Fruit fly (Drosophila melanogaster) whole organism, wandering third instar larva: Measurements from ENCODE around the gene CG1998.

Experiments
- Abd-B ChIP-seq: fragments of >200 bp; optimal IDR thresholded peaks from 2 replicates; lab custom pipeline; 2017; ENCODE audit warnings: missing biosample characterization, missing genetic modification characterization
- CG32264 ChIP-seq: fragments of 200-800 bp; sonication (Bioruptor generic); optimal IDR thresholded peaks from 2 replicates; lab custom pipeline; 2016; ENCODE audit warnings: missing biosample characterization, missing genetic modification characterization
- CG9705 ChIP-seq: fragments of 200-800 bp; sonication (Bioruptor generic); optimal IDR thresholded peaks from 2 replicates; lab custom pipeline; 2018; ENCODE audit warnings: missing biosample characterization, mild to moderate bottlenecking, missing genetic modification characterization
- CrebA ChIP-seq: fragments of 200-800 bp; sonication (Bioruptor generic); optimal IDR thresholded peaks from 2 replicates; lab custom pipeline; 2016; ENCODE audit warnings: missing biosample characterization, mild to moderate bottlenecking, missing genetic modification characterization, borderline replicate concordance
- Dfd ChIP-seq: fragments of >200 bp; optimal IDR thresholded peaks from 2 replicates; lab custom pipeline; 2017; ENCODE audit warnings: missing biosample characterization, missing genetic modification characterization
- Dif ChIP-seq: fragments of 200-275, 200-300 bp; sonication (Bioruptor generic); optimal IDR thresholded peaks from 2 replicates; lab custom pipeline; 2018; ENCODE audit warnings: missing biosample characterization, missing genetic modification characterization; ENCODE audit not compliant: partially characterized antibody
- GATAd ChIP-seq: sonication (Bioruptor generic); optimal IDR thresholded peaks from 2 replicates; lab custom pipeline; 2016; ENCODE audit warnings: missing biosample characterization, missing genetic modification characterization
- HLH106 ChIP-seq: fragments of 200-800 bp; optimal IDR thresholded peaks from 3 replicates; lab custom pipeline; 2019; ENCODE audit warnings: missing biosample characterization, mild to moderate bottlenecking, missing genetic modification characterization, moderate library complexity
- Hnf4 ChIP-seq: fragments of 200-800 bp; sonication (Bioruptor generic); optimal IDR thresholded peaks from 2 replicates; lab custom pipeline; 2016; ENCODE audit warnings: missing biosample characterization, mild to moderate bottlenecking, missing genetic modification characterization
- Hr78 ChIP-seq: fragments of >200 bp; optimal IDR thresholded peaks from 2 replicates; lab custom pipeline; 2017; ENCODE audit warnings: missing biosample characterization, missing genetic modification characterization
- Hr83 ChIP-seq: fragments of 200-300 bp; sonication (Bioruptor generic); optimal IDR thresholded peaks from 2 replicates; lab custom pipeline; 2016; ENCODE audit warnings: missing biosample characterization, mild to moderate bottlenecking, missing genetic modification characterization, moderate library complexity; ENCODE audit not compliant: poor library complexity, severe bottlenecking
- Jra ChIP-seq: sonication (Bioruptor generic); optimal IDR thresholded peaks from 2 replicates; lab custom pipeline; 2016; ENCODE audit warnings: missing biosample characterization, missing genetic modification characterization
- Mio ChIP-seq: sonication (Bioruptor generic); optimal IDR thresholded peaks from 2 replicates; lab custom pipeline; 2016; ENCODE audit warnings: missing biosample characterization, missing genetic modification characterization
- Myc ChIP-seq: fragments of >200 bp; optimal IDR thresholded peaks from 2 replicates; lab custom pipeline; 2017
- N ChIP-seq: fragments of >200 bp; optimal IDR thresholded peaks from 2 replicates; lab custom pipeline; 2018; ENCODE audit warnings: missing biosample characterization, missing external identifiers, missing genetic modification characterization
- OdsH ChIP-seq: fragments of 200-800 bp; sonication (Bioruptor generic); optimal IDR thresholded peaks from 2 replicates; lab custom pipeline; 2016; ENCODE audit warnings: missing biosample characterization, mild to moderate bottlenecking, missing genetic modification characterization
- Rel ChIP-seq, 2 experiments: fragments of 200-800 bp; sonication (Bioruptor generic) in 1 of 2; optimal IDR thresholded peaks; 2 replicates in 1 of 2; 3 replicates in 1 of 2; lab custom pipeline; 2016 to 2019; ENCODE audit warnings: mild to moderate bottlenecking in 2 of 2, missing biosample characterization in 2 of 2, missing genetic modification characterization in 2 of 2, moderate library complexity in 1 of 2
- Sp1 ChIP-seq: fragments of 200-800 bp; sonication (Bioruptor generic); optimal IDR thresholded peaks from 3 replicates; lab custom pipeline; 2019; ENCODE audit warnings: missing biosample characterization, mild to moderate bottlenecking, missing genetic modification characterization, moderate library complexity
- Vsx2 ChIP-seq: fragments of 200-300, 225-300 bp; sonication (Bioruptor generic); optimal IDR thresholded peaks from 2 replicates; lab custom pipeline; 2018; ENCODE audit warnings: missing biosample characterization, missing genetic modification characterization; ENCODE audit not compliant: partially characterized antibody
- br ChIP-seq: fragments of 200-800 bp; sonication (Bioruptor generic); optimal IDR thresholded peaks from 2 replicates; lab custom pipeline; 2016; ENCODE audit warnings: missing biosample characterization, missing genetic modification characterization
- brk ChIP-seq: fragments of 200-800 bp; sonication (Bioruptor generic); optimal IDR thresholded peaks from 2 replicates; lab custom pipeline; 2016; ENCODE audit warnings: missing biosample characterization, mild to moderate bottlenecking, missing genetic modification characterization
- dl ChIP-seq, 2 experiments: fragments of 175-275, 200-275 bp in 1 of 2; fragments of 200-275 bp in 1 of 2; sonication (Bioruptor generic); optimal IDR thresholded peaks; lab custom pipeline; 2018; ENCODE audit warnings: mild to moderate bottlenecking in 2 of 2, missing biosample characterization in 2 of 2, missing genetic modification characterization in 2 of 2, moderate library complexity in 2 of 2; ENCODE audit not compliant: partially characterized antibody in 2 of 2, insufficient read depth in 1 of 2
- dmrt93B ChIP-seq: fragments of 200-800 bp; sonication (Bioruptor generic); optimal IDR thresholded peaks from 2 replicates; lab custom pipeline; 2018; ENCODE audit warnings: missing biosample characterization, mild to moderate bottlenecking, missing genetic modification characterization
- dsf ChIP-seq: sonication (Bioruptor generic); optimal IDR thresholded peaks from 2 replicates; lab custom pipeline; 2016; ENCODE audit warnings: missing biosample characterization, missing genetic modification characterization, borderline replicate concordance
- ey ChIP-seq: fragments of 200-800 bp; sonication (Bioruptor generic); optimal IDR thresholded peaks from 2 replicates; lab custom pipeline; 2016; ENCODE audit warnings: missing biosample characterization, missing genetic modification characterization
- foxo ChIP-seq, 2 experiments: fragments of 200-800 bp; sonication (Bioruptor generic); optimal IDR thresholded peaks; 2 replicates in 1 of 2; 3 replicates in 1 of 2; lab custom pipeline; 2016 to 2017; ENCODE audit warnings: missing biosample characterization in 2 of 2, missing genetic modification characterization in 2 of 2
- fru ChIP-seq: fragments of 200-800 bp; sonication (Bioruptor generic); optimal IDR thresholded peaks from 3 replicates; lab custom pipeline; 2016; ENCODE audit warnings: missing biosample characterization, mild to moderate bottlenecking, missing genetic modification characterization
- h ChIP-seq: fragments of 200-800 bp; sonication (Bioruptor generic); optimal IDR thresholded peaks from 3 replicates; lab custom pipeline; 2016; ENCODE audit warnings: missing biosample characterization, mild to moderate bottlenecking, missing genetic modification characterization
- jim ChIP-seq: fragments of 175-275, 200-325 bp; sonication (Bioruptor generic); optimal IDR thresholded peaks from 2 replicates; lab custom pipeline; 2016; ENCODE audit warnings: missing biosample characterization, mild to moderate bottlenecking, missing genetic modification characterization
- lola ChIP-seq: fragments of >200 bp; optimal IDR thresholded peaks from 2 replicates; lab custom pipeline; 2017; ENCODE audit warnings: missing biosample characterization, missing genetic modification characterization
- pan ChIP-seq: fragments of >200 bp; optimal IDR thresholded peaks from 2 replicates; lab custom pipeline; 2017
- psq ChIP-seq: fragments of 200-800 bp; sonication (Bioruptor generic); optimal IDR thresholded peaks from 3 replicates; lab custom pipeline; 2017; ENCODE audit warnings: missing biosample characterization, mild to moderate bottlenecking, missing genetic modification characterization, moderate library complexity
- rgr ChIP-seq: fragments of 200-800 bp; sonication (Bioruptor generic); optimal IDR thresholded peaks from 3 replicates; lab custom pipeline; 2016; ENCODE audit warnings: missing biosample characterization, mild to moderate bottlenecking, missing genetic modification characterization
- sage ChIP-seq: fragments of 200-800 bp; sonication (Bioruptor generic); optimal IDR thresholded peaks from 2 replicates; lab custom pipeline; 2016; ENCODE audit warnings: missing biosample characterization, mild to moderate bottlenecking, missing genetic modification characterization
- sv ChIP-seq: fragments of 200-800 bp; sonication (Bioruptor generic); optimal IDR thresholded peaks from 3 replicates; lab custom pipeline; 2016; ENCODE audit warnings: missing biosample characterization, missing genetic modification characterization
- tai ChIP-seq: sonication (Bioruptor generic); optimal IDR thresholded peaks from 2 replicates; lab custom pipeline; 2016; ENCODE audit warnings: missing biosample characterization, missing genetic modification characterization
- usp ChIP-seq: fragments of >200 bp; optimal IDR thresholded peaks from 2 replicates; lab custom pipeline; 2017; ENCODE audit warnings: missing biosample characterization, missing genetic modification characterization
- woc ChIP-seq: sonication (Bioruptor generic); optimal IDR thresholded peaks from 2 replicates; lab custom pipeline; 2016; ENCODE audit warnings: missing biosample characterization, mild to moderate bottlenecking, missing genetic modification characterization

CG1998 gene

dm6 chrX:13386776-13387175, 26.1 kb downstream of the CG1998 start:
- TF ChIP-seq ey (GFP tag; lab: Kevin White, UChicago) (no peak), Hnf4 (GFP tag; lab: Kevin White, UChicago) (no peak), GATAd (no peak), OdsH (GFP tag; lab: Kevin White, UChicago) (no peak), dsf (GFP tag; lab: Kevin White, UChicago) (no peak), Myc (lab: Kevin White, UChicago) (no peak), CrebA (GFP tag; lab: Kevin White, UChicago) (no peak), psq (GFP tag; lab: Kevin White, UChicago) (no peak), CG32264 (GFP tag; lab: Kevin White, UChicago) (no peak), Abd-B (GFP tag; lab: Kevin White, UChicago) (no peak), tai (GFP tag; lab: Kevin White, UChicago) (no peak), pan (lab: Kevin White, UChicago) (no peak), br (GFP tag; lab: Kevin White, UChicago) (no peak), brk (GFP tag; lab: Kevin White, UChicago) (no peak), woc (GFP tag; lab: Kevin White, UChicago) (no peak), Rel (GFP tag; optimal IDR thresholded peaks at IDR 0.05; lab: Kevin White, UChicago) (no peak), Rel (tag; optimal IDR thresholded peaks at IDR 0.05; lab: Kevin White, UChicago) (no peak), Hr83 (no peak), Mio (no peak), N (no peak)

- TF ChIP-seq br (GFP tag; lab: Kevin White, UChicago) = peak; percentile 7
- no peak for TF ChIP-seq Hr78 (GFP tag; lab: Kevin White, UChicago)
- TF ChIP-seq GATAd = no peak
- peak; percentile 42 for TF ChIP-seq sv (GFP tag; lab: Kevin White, UChicago)
- peak; percentile 69 for TF ChIP-seq Jra (GFP tag; lab: Kevin White, UChicago)
- TF ChIP-seq Dif = no peak
- no peak for TF ChIP-seq Abd-B (GFP tag; lab: Kevin White, UChicago)
- TF ChIP-seq foxo (GFP tag; optimal IDR thresholded peaks at IDR 0.05; lab: Kevin White, UChicago) = peak in 1 of 2 experiments; percentile 67
- TF ChIP-seq OdsH (GFP tag; lab: Kevin White, UChicago) = peak; percentile 35
- no peak for TF ChIP-seq N
- TF ChIP-seq dsf (GFP tag; lab: Kevin White, UChicago) = no peak
- TF ChIP-seq usp (GFP tag; lab: Kevin White, UChicago) = no peak
- peak; percentile 60 for TF ChIP-seq brk (GFP tag; lab: Kevin White, UChicago)
- TF ChIP-seq fru (GFP tag; lab: Kevin White, UChicago) = peak; percentile 38
- peak; percentile 55 for TF ChIP-seq CG9705 (GFP tag; lab: Kevin White, UChicago)
- TF ChIP-seq Hnf4 (GFP tag; lab: Kevin White, UChicago) = peak; percentile 68
- TF ChIP-seq Mio = no peak
- TF ChIP-seq CrebA (GFP tag; lab: Kevin White, UChicago) = no peak
- TF ChIP-seq jim (GFP tag; lab: Kevin White, UChicago) = no peak
- TF ChIP-seq Rel (GFP tag; optimal IDR thresholded peaks at IDR 0.05; lab: Kevin White, UChicago) = no peak
- TF ChIP-seq Rel (tag; optimal IDR thresholded peaks at IDR 0.05; lab: Kevin White, UChicago) = peak; percentile 39
- TF ChIP-seq HLH106 = peak; percentile 59
- TF ChIP-seq CG32264 (GFP tag; lab: Kevin White, UChicago) = no peak
- peak; percentile 47 for TF ChIP-seq tai (GFP tag; lab: Kevin White, UChicago)
- TF ChIP-seq lola (GFP tag; lab: Kevin White, UChicago) = no peak
- peak; percentile 49 for TF ChIP-seq dmrt93B (GFP tag; lab: Kevin White, UChicago)
- peak; percentile 39 for TF ChIP-seq woc (GFP tag; lab: Kevin White, UChicago)
- TF ChIP-seq h = peak; percentile 63
- TF ChIP-seq Hr83 = peak; percentile 45
- TF ChIP-seq sage = peak; percentile 57
- TF ChIP-seq Myc (lab: Kevin White, UChicago) = peak; percentile 26
- peak; percentile 62 for TF ChIP-seq rgr (GFP tag; lab: Kevin White, UChicago)
- no peak for TF ChIP-seq Vsx2
- TF ChIP-seq ey (GFP tag; lab: Kevin White, UChicago) = peak; percentile 15
- no peak for TF ChIP-seq dl (GFP tag; optimal IDR thresholded peaks at IDR 0.05; lab: Kevin White, UChicago; ENCODE audit: insufficient read depth in 1 of 2, partially characterized antibody in 2 of 2)
- TF ChIP-seq psq (GFP tag; lab: Kevin White, UChicago) = peak; percentile 45
- TF ChIP-seq Dfd (GFP tag; lab: Kevin White, UChicago) = no peak
- TF ChIP-seq Sp1 = peak; percentile 57
- TF ChIP-seq pan (lab: Kevin White, UChicago) = no peak
These were observed 28.1 kb downstream of the CG1998 start, which contains the start of the genes Rbp1-like and Tim9a for dm6 chrX:13384583-13385342. Rbp1-like (minus strand) TSS chrX:13384877. Tim9a (plus strand) TSS chrX:13385210.
